Worm (Caenorhabditis elegans) whole organism, dauer: ENCODE data around the gene F55G1.7.

Source experiments
- unc-62 ChIP-seq: sonication (generic microtip); optimal IDR thresholded peaks from 2 replicates; lab custom pipeline; 2017; ENCODE audit warnings: missing biosample characterization, missing genetic modification reagents, missing genetic modification characterization

The F55G1.7 gene

ce11 chrIV:7453661-7454159 is 15.9 kb downstream of the F55G1.7 start:
- TF ChIP-seq unc-62, result no peak

- no peak for TF ChIP-seq unc-62
Observed at ce11 chrIV:7451345-7451744, 18.3 kb downstream of the F55G1.7 start, which contains the start of gene tes-1. Gene tes-1 (minus strand): TSS chrIV:7451445.

- TF ChIP-seq unc-62, result no peak
Observed at ce11 chrIV:7447556-7447955, 22.1 kb downstream of the F55G1.7 start, which contains the start of gene B0496.2. Gene B0496.2 (plus strand): TSS chrIV:7447856.

ce11 chrIV:7445995-7446394 is 23.6 kb downstream of the F55G1.7 start, which contains the start of gene B0496.1:
Gene B0496.1 (plus strand): TSS chrIV:7446295.
- no peak for TF ChIP-seq unc-62

ce11 chrIV:7445236-7445635 is 24.4 kb downstream of the F55G1.7 start, which contains the start of gene valv-1:
Gene valv-1 (minus strand): TSS chrIV:7445336.
- no peak for TF ChIP-seq unc-62

ce11 chrIV:7440238-7440637 is 29.4 kb downstream of the F55G1.7 start:
- no peak for TF ChIP-seq unc-62

ce11 chrIV:7439377-7439776 is 30.3 kb downstream of the F55G1.7 start:
- TF ChIP-seq unc-62, result no peak

ce11 chrIV:7433858-7434257 is 35.8 kb downstream of the F55G1.7 start, which contains the start of gene B0496.11:
Gene B0496.11 (minus strand): TSS chrIV:7433958.
- TF ChIP-seq unc-62, result no peak

ce11 chrIV:7428998-7429397 is 40.6 kb downstream of the F55G1.7 start:
- TF ChIP-seq unc-62, result no peak

ce11 chrIV:7428347-7428746 is 41.3 kb downstream of the F55G1.7 start:
- TF ChIP-seq unc-62, result no peak

- TF ChIP-seq unc-62, result no peak
Observed at ce11 chrIV:7426055-7426454, 43.6 kb downstream of the F55G1.7 start.

- TF ChIP-seq unc-62, result no peak
Observed at ce11 chrIV:7424198-7424597, 45.4 kb downstream of the F55G1.7 start, which contains the start of gene unc-82. Gene unc-82 (plus strand): TSS chrIV:7424498.

- TF ChIP-seq unc-62, result no peak
Observed at ce11 chrIV:7420913-7421312, 48.7 kb downstream of the F55G1.7 start, which contains the start of gene srtx-1. Gene srtx-1 (plus strand): TSS chrIV:7421213.

ce11 chrIV:7418818-7419217 is 50.8 kb downstream of the F55G1.7 start, which contains the start of gene B0496.6:
Gene B0496.6 (plus strand): TSS chrIV:7419118.
- TF ChIP-seq unc-62, result no peak
